Worm (Caenorhabditis elegans) whole organism, young adult: ENCODE data around the gene EEED8.14.

Experiments
- B0019.2 ChIP-seq: fragments of 200-800 bp; sonication (Bioruptor generic); conservative IDR thresholded peaks from 2 replicates; pipeline ENCODE4 v1.3.6; 2022; ENCODE audit warnings: missing genetic modification reagents, missing genetic modification characterization, missing compliant biosample characterization
- B0035.1 ChIP-seq: sonication (generic microtip); optimal IDR thresholded peaks from 2 replicates; lab custom pipeline; 2016; ENCODE audit warnings: missing genetic modification characterization, mild to moderate bottlenecking, missing compliant biosample characterization, missing genotype, missing genetic modification reagents
- C06A6.2 ChIP-seq: fragments of 200-800 bp; sonication (Bioruptor generic); conservative IDR thresholded peaks from 2 replicates; pipeline ENCODE4 v1.3.6; 2022; ENCODE audit warnings: missing genetic modification characterization, missing compliant biosample characterization
- D2030.7 ChIP-seq: fragments of 200-800 bp; sonication (Bioruptor generic); IDR thresholded peaks from 2 replicates; pipeline ENCODE4 v1.3.6; 2022; ENCODE audit warnings: missing genetic modification reagents, missing genetic modification characterization, missing compliant biosample characterization
- F22D6.2 ChIP-seq: sonication (generic microtip); optimal IDR thresholded peaks from 2 replicates; lab custom pipeline; 2016; ENCODE audit warnings: mild to moderate bottlenecking, missing genetic modification characterization, missing compliant biosample characterization
- F33H1.4 ChIP-seq: fragments of 200-800 bp; sonication (Bioruptor generic); IDR thresholded peaks from 2 replicates; pipeline ENCODE4 v1.3.6; 2022; ENCODE audit warnings: missing genetic modification reagents, missing genetic modification characterization, missing compliant biosample characterization
- F52B5.7 ChIP-seq: sonication (generic microtip); optimal IDR thresholded peaks from 2 replicates; lab custom pipeline; 2016; ENCODE audit warnings: mild to moderate bottlenecking, missing genetic modification characterization, missing compliant biosample characterization
- F55B11.4 ChIP-seq: sonication (generic microtip); optimal IDR thresholded peaks from 2 replicates; lab custom pipeline; 2016; ENCODE audit warnings: missing compliant biosample characterization, missing genetic modification characterization, borderline replicate concordance; ENCODE audit not compliant: insufficient read depth
- F57C9.4 ChIP-seq: sonication (generic microtip); optimal IDR thresholded peaks from 2 replicates; lab custom pipeline; 2017; ENCODE audit warnings: mild to moderate bottlenecking, missing genetic modification characterization, missing compliant biosample characterization
- Y56A3A.18 ChIP-seq: fragments of 200-800 bp; sonication (Bioruptor generic); IDR thresholded peaks from 2 replicates; pipeline ENCODE4 v1.3.6; 2022; ENCODE audit warnings: missing genetic modification reagents, missing genetic modification characterization, missing compliant biosample characterization
- aptf-3 ChIP-seq: fragments of 200-800 bp; sonication (Bioruptor generic); IDR thresholded peaks from 2 replicates; pipeline ENCODE4 v1.3.6; 2022; ENCODE audit warnings: missing genetic modification characterization, missing compliant biosample characterization
- athp-1 ChIP-seq: sonication (generic microtip); optimal IDR thresholded peaks from 2 replicates; lab custom pipeline; 2017; ENCODE audit warnings: mild to moderate bottlenecking, missing genetic modification characterization, missing compliant biosample characterization
- attf-3 ChIP-seq: fragments of 200-800 bp; sonication (Bioruptor generic); conservative IDR thresholded peaks from 2 replicates; pipeline ENCODE4 v1.3.6; 2022; ENCODE audit warnings: missing genetic modification reagents, missing genetic modification characterization, missing compliant biosample characterization
- attf-6 ChIP-seq: fragments of 200-800 bp; sonication (Bioruptor generic); IDR thresholded peaks from 2 replicates; pipeline ENCODE4 v1.3.6; 2022; ENCODE audit warnings: missing genetic modification reagents, missing genetic modification characterization, missing compliant biosample characterization
- ceh-27 ChIP-seq: fragments of 200-800 bp; sonication (Bioruptor generic); optimal IDR thresholded peaks from 2 replicates; lab custom pipeline; 2018; ENCODE audit warnings: mild to moderate bottlenecking, missing genetic modification characterization, moderate library complexity, missing compliant biosample characterization
- ceh-40 ChIP-seq: fragments of 200-800 bp; sonication (Bioruptor generic); IDR thresholded peaks from 2 replicates; pipeline ENCODE4 v1.3.6; 2022; ENCODE audit warnings: missing genetic modification characterization, missing compliant biosample characterization
- ceh-58 ChIP-seq: fragments of 200-800 bp; sonication (Bioruptor generic); IDR thresholded peaks from 2 replicates; pipeline ENCODE4 v1.3.6; 2022; ENCODE audit warnings: missing genetic modification characterization, missing compliant biosample characterization
- chd-7 ChIP-seq: sonication (generic microtip); optimal IDR thresholded peaks from 2 replicates; lab custom pipeline; 2016; ENCODE audit warnings: mild to moderate bottlenecking, missing genetic modification characterization, moderate library complexity, missing compliant biosample characterization
- dox-1 ChIP-seq: fragments of 200-800 bp; sonication (Bioruptor generic); IDR thresholded peaks from 2 replicates; pipeline ENCODE4 v1.3.6; 2022; ENCODE audit warnings: missing genetic modification reagents, missing genetic modification characterization, missing compliant biosample characterization
- efl-1 ChIP-seq: fragments of 150-350 bp; optimal IDR thresholded peaks from 2 replicates; lab custom pipeline; 2014; ENCODE audit warnings: missing biosample characterization, missing genetic modification reagents, missing genetic modification characterization
- egrh-3 ChIP-seq: fragments of 200-800 bp; sonication (Bioruptor generic); IDR thresholded peaks from 2 replicates; pipeline ENCODE4 v1.3.6; 2022; ENCODE audit warnings: missing genetic modification reagents, missing genetic modification characterization, missing compliant biosample characterization
- gei-17 ChIP-seq: fragments of 200-800 bp; sonication (Bioruptor generic); optimal IDR thresholded peaks from 2 replicates; lab custom pipeline; 2018; ENCODE audit warnings: mild to moderate bottlenecking, missing genetic modification characterization, missing compliant biosample characterization
- hlh-12 ChIP-seq: sonication (generic microtip); optimal IDR thresholded peaks from 2 replicates; lab custom pipeline; 2016; ENCODE audit warnings: missing genetic modification characterization, missing compliant biosample characterization
- hsf-1 ChIP-seq: fragments of 200-800 bp; sonication (Bioruptor generic); IDR thresholded peaks from 2 replicates; pipeline ENCODE4 v1.3.6; 2022; ENCODE audit warnings: missing genetic modification reagents, missing genetic modification characterization, missing compliant biosample characterization
- let-607 ChIP-seq, 2 experiments: fragments of 200-800 bp in 1 of 2; sonication (Bioruptor generic) in 1 of 2; sonication (generic microtip) in 1 of 2; optimal IDR thresholded peaks; 2 replicates each; lab custom pipeline; 2016 to 2018; ENCODE audit warnings: mild to moderate bottlenecking in 2 of 2, missing compliant biosample characterization in 2 of 2, missing genetic modification characterization in 2 of 2, moderate library complexity in 2 of 2, missing genotype in 1 of 2
- lin-26 ChIP-seq: fragments of 200-800 bp; sonication (Bioruptor generic); IDR thresholded peaks from 2 replicates; pipeline ENCODE4 v1.3.6; 2022; ENCODE audit warnings: missing genetic modification reagents, missing genetic modification characterization, missing compliant biosample characterization
- lin-35 ChIP-seq, 3 experiments: fragments of 150-350 bp in 2 of 3; sonication (generic microtip) in 1 of 3; optimal IDR thresholded peaks; 2 replicates each; lab custom pipeline; 2014 to 2018; ENCODE audit warnings: missing biosample characterization in 3 of 3, missing genetic modification characterization in 3 of 3, missing genetic modification reagents in 3 of 3
- lin-54 ChIP-seq: fragments of 200-800 bp; sonication (Bioruptor generic); optimal IDR thresholded peaks from 2 replicates; lab custom pipeline; 2018; ENCODE audit warnings: mild to moderate bottlenecking, missing genetic modification characterization, missing compliant biosample characterization
- lir-1 ChIP-seq: fragments of 200-800 bp; sonication (Bioruptor generic); conservative IDR thresholded peaks from 2 replicates; pipeline ENCODE4 v1.3.6; 2022; ENCODE audit warnings: missing genetic modification reagents, missing genetic modification characterization, missing compliant biosample characterization
- madf-10 ChIP-seq: sonication (generic microtip); optimal IDR thresholded peaks from 2 replicates; lab custom pipeline; 2016; ENCODE audit warnings: mild to moderate bottlenecking, missing genetic modification characterization, missing compliant biosample characterization
- mcd-1 ChIP-seq: fragments of 200-800 bp; sonication (Bioruptor generic); IDR thresholded peaks from 2 replicates; pipeline ENCODE4 v1.3.6; 2022; ENCODE audit warnings: missing genetic modification reagents, missing genetic modification characterization, missing compliant biosample characterization
- mxl-1 ChIP-seq: sonication (generic microtip); optimal IDR thresholded peaks from 2 replicates; lab custom pipeline; 2016; ENCODE audit warnings: missing genetic modification characterization, missing compliant biosample characterization
- nfya-1 ChIP-seq: sonication (generic microtip); optimal IDR thresholded peaks from 2 replicates; lab custom pipeline; 2017; ENCODE audit warnings: antibody characterized with exemption, missing compliant biosample characterization, missing genetic modification characterization, borderline replicate concordance; ENCODE audit not compliant: insufficient read depth
- nhr-120 ChIP-seq: fragments of 200-800 bp; sonication (Bioruptor generic); IDR thresholded peaks from 2 replicates; pipeline ENCODE4 v1.3.6; 2022; ENCODE audit warnings: missing genetic modification characterization, missing compliant biosample characterization
- nhr-80 ChIP-seq: sonication (generic microtip); optimal IDR thresholded peaks from 2 replicates; lab custom pipeline; 2016; ENCODE audit warnings: missing genetic modification characterization, missing compliant biosample characterization
- rec-8 ChIP-seq, 2 experiments: sonication (generic microtip); optimal IDR thresholded peaks; 2 replicates each; lab custom pipeline; 2016; ENCODE audit warnings: mild to moderate bottlenecking in 2 of 2, missing genetic modification characterization in 2 of 2, missing genetic modification reagents in 2 of 2, missing genotype in 2 of 2, missing biosample characterization in 1 of 2, missing compliant biosample characterization in 1 of 2, moderate library complexity in 1 of 2
- snpc-1.1 ChIP-seq: sonication (generic microtip); optimal IDR thresholded peaks from 2 replicates; lab custom pipeline; 2017; ENCODE audit warnings: missing genetic modification characterization, mild to moderate bottlenecking, missing compliant biosample characterization, antibody characterized with exemption, moderate library complexity, missing genotype, missing genetic modification reagents; ENCODE audit not compliant: insufficient read depth
- snpc-4 ChIP-seq, 5 experiments: fragments of 150-350 bp in 1 of 5; sonication (generic microtip) in 4 of 5; optimal IDR thresholded peaks; 2 replicates each; lab custom pipeline; 2014 to 2018; ENCODE audit warnings: missing genetic modification characterization in 5 of 5, missing biosample characterization in 3 of 5, antibody characterized with exemption in 2 of 5, mild to moderate bottlenecking in 2 of 5, missing compliant biosample characterization in 2 of 5, missing genotype in 2 of 5, moderate library complexity in 2 of 5, missing genetic modification reagents in 1 of 5
- xnd-1 ChIP-seq: sonication (generic microtip); optimal IDR thresholded peaks from 2 replicates; lab custom pipeline; 2016; ENCODE audit warnings: missing genotype, missing genetic modification reagents, missing genetic modification characterization, missing compliant biosample characterization
- zfh-2 ChIP-seq: fragments of 200-800 bp; sonication (Bioruptor generic); conservative IDR thresholded peaks from 2 replicates; pipeline ENCODE4 v1.3.6; 2022; ENCODE audit warnings: missing genetic modification reagents, missing genetic modification characterization, missing compliant biosample characterization
- ztf-25 ChIP-seq: fragments of 200-800 bp; sonication (Bioruptor generic); IDR thresholded peaks from 2 replicates; pipeline ENCODE4 v1.3.6; 2022; ENCODE audit warnings: missing genetic modification reagents, missing genetic modification characterization, missing compliant biosample characterization
- ztf-26 ChIP-seq: sonication (generic microtip); optimal IDR thresholded peaks from 2 replicates; lab custom pipeline; 2017; ENCODE audit warnings: missing genetic modification characterization, missing compliant biosample characterization
- ztf-28 ChIP-seq: fragments of 200-800 bp; sonication (Bioruptor generic); IDR thresholded peaks from 2 replicates; pipeline ENCODE4 v1.3.6; 2022; ENCODE audit warnings: missing genetic modification reagents, missing genetic modification characterization, missing compliant biosample characterization

EEED8.14 gene

ce11 chrII:5379614-5380077 lies 34.2 kb downstream of the EEED8.14 start, which contains the start of gene pkc-3 (continued):
- TF ChIP-seq F33H1.4 = peak; percentile 29; the same call in 1 of the 2 replicates
- no peak; the same call in 1 of the 2 replicates for TF ChIP-seq attf-3
- peak; percentile 28 for TF ChIP-seq B0035.1 (tag; lab: Kevin White, UChicago)
- peak; percentile 40; the same call in 1 of the 2 replicates for TF ChIP-seq zfh-2
- TF ChIP-seq mcd-1 (GFP tag; lab: Robert Waterston, UW) = peak; percentile 47; the same call in 1 of the 2 replicates
- peak; percentile 37 for TF ChIP-seq F22D6.2 (tag; lab: Kevin White, UChicago)
- peak; percentile 35; the same call in 1 of the 2 replicates for TF ChIP-seq C06A6.2 (GFP tag; lab: Robert Waterston, UW)
- TF ChIP-seq mxl-1 (tag; lab: Kevin White, UChicago) = no peak
- no peak for TF ChIP-seq B0019.2 (GFP tag; lab: Robert Waterston, UW)
- no peak for TF ChIP-seq rec-8 (tag; optimal IDR thresholded peaks at IDR 0.05; lab: Kevin White, UChicago)
- peak; percentile 35; the same call in 1 of the 2 replicates for TF ChIP-seq egrh-3 (GFP tag; lab: Robert Waterston, UW)
- TF ChIP-seq D2030.7 (GFP tag; lab: Robert Waterston, UW) = peak; percentile 25; the same call in 1 of the 2 replicates
- peak; percentile 10 for TF ChIP-seq gei-17 (GFP tag; lab: Kevin White, UChicago)
- no peak for TF ChIP-seq ztf-25 (GFP tag; lab: Robert Waterston, UW)
- TF ChIP-seq nfya-1 (tag; lab: Kevin White, UChicago) = no peak
- TF ChIP-seq let-607 (tag; optimal IDR thresholded peaks at IDR 0.05; lab: Kevin White, UChicago) = peak; percentile 50 to 78
- TF ChIP-seq lin-54 (GFP tag; lab: Kevin White, UChicago) = peak; percentile 63
- TF ChIP-seq lir-1 (GFP tag; lab: Robert Waterston, UW) = 0 out of 2 replicates have a peak, but pooled peaks have one; percentile 41
- TF ChIP-seq ceh-40 (GFP tag; lab: Robert Waterston, UW) = 0 out of 2 replicates have a peak, but pooled peaks have one; percentile 10
- TF ChIP-seq F57C9.4 = no peak
- TF ChIP-seq ztf-26 (tag; lab: Kevin White, UChicago) = peak; percentile 51
- no peak for TF ChIP-seq aptf-3 (GFP tag; lab: Robert Waterston, UW)
- peak; percentile 53 for TF ChIP-seq F52B5.7 (tag; lab: Kevin White, UChicago)
- TF ChIP-seq ceh-27 (GFP tag; lab: Kevin White, UChicago) = peak; percentile 65
- TF ChIP-seq hlh-12 (tag; lab: Kevin White, UChicago) = no peak
- TF ChIP-seq dox-1 (GFP tag; lab: Robert Waterston, UW) = peak; percentile 91
- no peak for TF ChIP-seq F55B11.4 (tag; lab: Kevin White, UChicago)
- TF ChIP-seq snpc-4 (GFP tag; optimal IDR thresholded peaks at IDR 0.05; lab: Kevin White, UChicago) = no peak
- peak; percentile 13 to 64 (median 54) for TF ChIP-seq snpc-4 (tag; optimal IDR thresholded peaks at IDR 0.05; lab: Kevin White, UChicago)
- peak; percentile 38 for TF ChIP-seq madf-10 (tag; lab: Kevin White, UChicago)
- TF ChIP-seq xnd-1 = peak; percentile 32
- peak; percentile 72 for TF ChIP-seq lin-26 (GFP tag; lab: Robert Waterston, UW)
- TF ChIP-seq chd-7 (tag; lab: Kevin White, UChicago) = peak; percentile 82
- TF ChIP-seq ceh-58 (GFP tag; lab: Robert Waterston, UW) = no peak

DNA sequence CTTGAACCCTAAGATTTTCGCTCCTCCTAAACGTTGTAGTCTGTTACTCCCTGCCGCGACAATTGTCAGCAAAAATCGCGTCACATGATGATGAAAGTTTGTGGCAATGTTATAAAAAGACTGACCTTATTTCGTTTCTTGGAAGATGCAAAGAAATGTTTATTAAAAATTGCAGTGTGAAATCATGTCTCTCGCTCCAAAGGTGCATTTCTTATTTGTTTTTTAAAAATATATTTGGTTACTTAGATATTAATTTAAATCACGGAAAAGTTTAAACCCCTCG lies 35.7 kb downstream of the EEED8.14 start:
- peak; percentile 16 for TF ChIP-seq nhr-80 (tag; lab: Kevin White, UChicago)
- TF ChIP-seq lin-26 (GFP tag; lab: Robert Waterston, UW) = 0 out of 2 replicates have a peak, but pooled peaks have one; percentile 29
- no peak for TF ChIP-seq C06A6.2 (GFP tag; lab: Robert Waterston, UW)
- TF ChIP-seq attf-6 (GFP tag; lab: Robert Waterston, UW) = no peak
- TF ChIP-seq snpc-1.1 (tag; lab: Kevin White, UChicago) = no peak
- TF ChIP-seq nhr-120 (GFP tag; lab: Robert Waterston, UW) = no peak
- no peak for TF ChIP-seq Y56A3A.18 (GFP tag; lab: Robert Waterston, UW)
- TF ChIP-seq hsf-1 = no peak
- no peak for TF ChIP-seq snpc-4 (GFP tag; optimal IDR thresholded peaks at IDR 0.05; lab: Kevin White, UChicago)
- no peak for TF ChIP-seq snpc-4 (tag; optimal IDR thresholded peaks at IDR 0.05; lab: Kevin White, UChicago)
- TF ChIP-seq B0019.2 (GFP tag; lab: Robert Waterston, UW) = no peak
- TF ChIP-seq lin-35 (GFP tag; optimal IDR thresholded peaks at IDR 0.05; lab: Kevin White, UChicago) = no peak
- TF ChIP-seq ztf-25 (GFP tag; lab: Robert Waterston, UW) = no peak
- TF ChIP-seq B0035.1 (tag; lab: Kevin White, UChicago) = no peak
- TF ChIP-seq athp-1 (tag; lab: Kevin White, UChicago) = no peak
- peak in 1 of 2 experiments; percentile 5 for TF ChIP-seq let-607 (tag; optimal IDR thresholded peaks at IDR 0.05; lab: Kevin White, UChicago)
- TF ChIP-seq ztf-28 (GFP tag; lab: Robert Waterston, UW) = no peak
- TF ChIP-seq efl-1 (GFP tag; lab: Kevin White, UChicago) = no peak
